Fruit fly (Drosophila melanogaster) whole organism, embryonic: ENCODE measurements around the gene pico.
A peak's percentile ranks its signal among the peaks of the same experiment; 100 is the strongest.

Experiments
- Abd-B ChIP-seq: fragments of 200-800 bp; sonication (Bioruptor generic); optimal IDR thresholded peaks from 2 replicates; lab custom pipeline; 2018; ENCODE audit warnings: missing biosample characterization, mild to moderate bottlenecking, missing genetic modification characterization, moderate library complexity
- C15 ChIP-seq: fragments of 200-800 bp; sonication (Bioruptor generic); IDR thresholded peaks from 3 replicates; pipeline ENCODE4 v1.3.6; 2022; ENCODE audit warnings: missing biosample characterization, missing genetic modification characterization
- CG10209 ChIP-seq: fragments of 200-800 bp; sonication (Bioruptor generic); optimal IDR thresholded peaks from 3 replicates; lab custom pipeline; 2017; ENCODE audit warnings: missing biosample characterization, mild to moderate bottlenecking, missing genetic modification characterization, missing genetic modification reagents
- CG10366 ChIP-seq: fragments of 200-800 bp; sonication (Bioruptor generic); IDR thresholded peaks from 2 replicates; pipeline ENCODE4 v1.3.6; 2022; ENCODE audit warnings: missing biosample characterization, missing genetic modification characterization
- CG11695 ChIP-seq: fragments of 200-800 bp; sonication (Bioruptor generic); IDR thresholded peaks from 3 replicates; pipeline ENCODE4 v1.3.6; 2022; ENCODE audit warnings: missing biosample characterization, missing genetic modification characterization
- CG12236 ChIP-seq: fragments of 200-800 bp; sonication (Bioruptor generic); optimal IDR thresholded peaks from 2 replicates; lab custom pipeline; 2016; ENCODE audit warnings: missing biosample characterization, missing genetic modification characterization
- CG15073 ChIP-seq: fragments of 200-800 bp; sonication (Bioruptor generic); optimal IDR thresholded peaks from 2 replicates; lab custom pipeline; 2016; ENCODE audit warnings: missing biosample characterization, missing genetic modification characterization
- CG2199 ChIP-seq: fragments of 200-800 bp; sonication (Bioruptor generic); IDR thresholded peaks from 3 replicates; pipeline ENCODE4 v1.3.6; 2022; ENCODE audit warnings: missing biosample characterization, missing genetic modification characterization
- CG2875 ChIP-seq: fragments of 200-800 bp; sonication (Bioruptor generic); optimal IDR thresholded peaks from 2 replicates; lab custom pipeline; 2017; ENCODE audit warnings: missing biosample characterization, mild to moderate bottlenecking, missing genetic modification characterization, missing genetic modification reagents
- CG3163 ChIP-seq: fragments of 200-800 bp; sonication (Bioruptor generic); optimal IDR thresholded peaks from 3 replicates; lab custom pipeline; 2016; ENCODE audit warnings: missing biosample characterization, missing genetic modification characterization
- CG42726 ChIP-seq: fragments of 200-800 bp; sonication (Bioruptor generic); IDR thresholded peaks from 2 replicates; pipeline ENCODE4 v1.3.6; 2022; ENCODE audit warnings: missing biosample characterization, missing genetic modification characterization; ENCODE audit not compliant: partially characterized antibody
- CG4282 ChIP-seq: fragments of 200-800 bp; sonication (Bioruptor generic); optimal IDR thresholded peaks from 2 replicates; lab custom pipeline; 2016; ENCODE audit warnings: missing biosample characterization, missing genetic modification characterization
- CG8281 ChIP-seq: fragments of 200-800 bp; sonication (Bioruptor generic); optimal IDR thresholded peaks from 2 replicates; lab custom pipeline; 2018; ENCODE audit warnings: missing biosample characterization, mild to moderate bottlenecking, missing genetic modification characterization, moderate library complexity
- CG8359 ChIP-seq: fragments of 200-800 bp; sonication (Bioruptor generic); optimal IDR thresholded peaks from 2 replicates; lab custom pipeline; 2017; ENCODE audit warnings: missing biosample characterization, mild to moderate bottlenecking, missing genetic modification characterization, borderline replicate concordance
- CG8944 ChIP-seq: fragments of 200-800 bp; sonication (Bioruptor generic); optimal IDR thresholded peaks from 3 replicates; lab custom pipeline; 2016; ENCODE audit warnings: missing biosample characterization, missing genetic modification characterization
- Dad ChIP-seq: fragments of 200-800 bp; sonication (Bioruptor generic); optimal IDR thresholded peaks from 3 replicates; lab custom pipeline; 2016; ENCODE audit warnings: missing biosample characterization, missing genetic modification characterization
- Dip3 ChIP-seq: fragments of 200-800 bp; sonication (Bioruptor generic); optimal IDR thresholded peaks from 3 replicates; lab custom pipeline; 2016; ENCODE audit warnings: missing biosample characterization, missing genetic modification characterization
- Eip74EF ChIP-seq, 2 experiments: fragments of 200-800 bp in 1 of 2; fragments of >200 bp in 1 of 2; sonication (Bioruptor generic) in 1 of 2; optimal IDR thresholded peaks; 2 replicates each; lab custom pipeline; 2017 to 2019; ENCODE audit warnings: missing biosample characterization in 2 of 2, missing genetic modification characterization in 2 of 2, mild to moderate bottlenecking in 1 of 2, moderate library complexity in 1 of 2
- Gsc ChIP-seq: fragments of 200-800 bp; sonication (Bioruptor generic); IDR thresholded peaks from 2 replicates; pipeline ENCODE4 v1.3.6; 2022; ENCODE audit warnings: missing biosample characterization, missing genetic modification characterization
- Hr78 ChIP-seq, 2 experiments: fragments of 200-800 bp in 1 of 2; fragments of >200 bp in 1 of 2; sonication (Bioruptor generic) in 1 of 2; optimal IDR thresholded peaks; 2 replicates each; lab custom pipeline; 2017 to 2019; ENCODE audit warnings: missing biosample characterization in 2 of 2, missing genetic modification characterization in 2 of 2, mild to moderate bottlenecking in 1 of 2, moderate library complexity in 1 of 2
- Mad ChIP-seq: fragments of 200-800 bp; sonication (Bioruptor generic); optimal IDR thresholded peaks from 2 replicates; lab custom pipeline; 2016; ENCODE audit warnings: missing biosample characterization, missing genetic modification characterization
- Mes4 ChIP-seq: fragments of 200-800 bp; sonication (Bioruptor generic); optimal IDR thresholded peaks from 2 replicates; lab custom pipeline; 2016; ENCODE audit warnings: missing biosample characterization, missing genetic modification characterization
- Pdp1 ChIP-seq, 2 experiments: fragments of 200-800 bp; sonication (Bioruptor generic); optimal IDR thresholded peaks; 3 replicates each; lab custom pipeline; 2016; ENCODE audit warnings: missing biosample characterization in 2 of 2, missing genetic modification characterization in 2 of 2, mild to moderate bottlenecking in 1 of 2, moderate library complexity in 1 of 2
- Ravus ChIP-seq: fragments of 200-800 bp; sonication (Bioruptor generic); IDR thresholded peaks from 2 replicates; pipeline ENCODE4 v1.3.6; 2022; ENCODE audit warnings: missing biosample characterization, missing genetic modification characterization
- Side ChIP-seq: fragments of 200-800 bp; sonication (Bioruptor generic); optimal IDR thresholded peaks from 2 replicates; lab custom pipeline; 2016; ENCODE audit warnings: missing biosample characterization, missing genetic modification characterization
- Sry-β ChIP-seq: fragments of 200-800 bp; sonication (Bioruptor generic); optimal IDR thresholded peaks from 2 replicates; lab custom pipeline; 2018; ENCODE audit warnings: missing biosample characterization, mild to moderate bottlenecking, missing genetic modification characterization, moderate library complexity
- Xrp1 ChIP-seq: fragments of 200-800 bp; sonication (Bioruptor generic); IDR thresholded peaks from 2 replicates; pipeline ENCODE4 v1.3.6; 2022; ENCODE audit warnings: missing biosample characterization, missing genetic modification characterization
- abd-A ChIP-seq: fragments of 200-800 bp; sonication (Bioruptor generic); optimal IDR thresholded peaks from 3 replicates; lab custom pipeline; 2019; ENCODE audit warnings: missing biosample characterization, mild to moderate bottlenecking, missing genetic modification characterization, moderate library complexity
- ash1 ChIP-seq: fragments of 200-800 bp; sonication (Bioruptor generic); optimal IDR thresholded peaks from 2 replicates; lab custom pipeline; 2018; ENCODE audit warnings: missing biosample characterization, mild to moderate bottlenecking, missing genetic modification characterization
- cwo ChIP-seq: fragments of 200-800 bp; sonication (Bioruptor generic); optimal IDR thresholded peaks from 3 replicates; lab custom pipeline; 2017; ENCODE audit warnings: missing biosample characterization, missing genetic modification characterization, mild to moderate bottlenecking, moderate library complexity, missing genetic modification reagents
- dysf ChIP-seq: fragments of 200-800 bp; sonication (Bioruptor generic); IDR thresholded peaks from 3 replicates; pipeline ENCODE4 v1.3.6; 2022; ENCODE audit warnings: missing biosample characterization, missing genetic modification characterization
- en ChIP-seq: fragments of 200-800 bp; sonication (Bioruptor generic); optimal IDR thresholded peaks from 2 replicates; lab custom pipeline; 2016; ENCODE audit warnings: missing biosample characterization, missing genetic modification characterization
- fu2 ChIP-seq: fragments of 200-800 bp; sonication (Bioruptor generic); optimal IDR thresholded peaks from 2 replicates; lab custom pipeline; 2016; ENCODE audit warnings: missing biosample characterization, missing genetic modification characterization
- hbn ChIP-seq: fragments of 200-800 bp; sonication (Bioruptor generic); IDR thresholded peaks from 2 replicates; pipeline ENCODE4 v1.3.6; 2022; ENCODE audit warnings: missing biosample characterization, missing genetic modification characterization; ENCODE audit not compliant: partially characterized antibody
- hth ChIP-seq: fragments of >200 bp; optimal IDR thresholded peaks from 2 replicates; lab custom pipeline; 2017; ENCODE audit warnings: inconsistent platforms
- ind ChIP-seq: fragments of 200-800 bp; sonication (Bioruptor generic); optimal IDR thresholded peaks from 3 replicates; lab custom pipeline; 2016; ENCODE audit warnings: missing biosample characterization, missing genetic modification characterization
- jing ChIP-seq: fragments of 200-800 bp; sonication (Bioruptor generic); optimal IDR thresholded peaks from 2 replicates; lab custom pipeline; 2018; ENCODE audit warnings: missing biosample characterization, mild to moderate bottlenecking, missing genetic modification characterization
- lilli ChIP-seq: fragments of 200-800 bp; sonication (Bioruptor generic); optimal IDR thresholded peaks from 3 replicates; lab custom pipeline; 2016; ENCODE audit warnings: missing biosample characterization, missing genetic modification characterization
- lmd ChIP-seq: fragments of 200-800 bp; sonication (Bioruptor generic); IDR thresholded peaks from 2 replicates; pipeline ENCODE4 v1.3.6; 2022; ENCODE audit warnings: missing biosample characterization, missing genetic modification characterization
- otp ChIP-seq: fragments of 200-800 bp; sonication (Bioruptor generic); IDR thresholded peaks from 3 replicates; pipeline ENCODE4, ENCODE4 v1.3.6; 2022; ENCODE audit warnings: missing biosample characterization, missing genetic modification characterization
- pita ChIP-seq: fragments of 200-800 bp; sonication (Bioruptor generic); optimal IDR thresholded peaks from 2 replicates; lab custom pipeline; 2017; ENCODE audit warnings: missing biosample characterization, mild to moderate bottlenecking, missing genetic modification characterization
- psq ChIP-seq: fragments of 200-800 bp; sonication (Bioruptor generic); optimal IDR thresholded peaks from 2 replicates; lab custom pipeline; 2017; ENCODE audit warnings: missing biosample characterization, missing genetic modification characterization
- pum ChIP-seq: fragments of 200-800 bp; sonication (Bioruptor generic); optimal IDR thresholded peaks from 2 replicates; lab custom pipeline; 2016; ENCODE audit warnings: missing biosample characterization, missing genetic modification characterization
- pzg ChIP-seq: fragments of 200-800 bp; sonication (Bioruptor generic); optimal IDR thresholded peaks from 3 replicates; lab custom pipeline; 2018; ENCODE audit warnings: missing biosample characterization, mild to moderate bottlenecking, missing genetic modification characterization, moderate library complexity
- ranshi ChIP-seq: fragments of 200-800 bp; sonication (Bioruptor generic); IDR thresholded peaks from 2 replicates; pipeline ENCODE4 v1.3.6; 2022; ENCODE audit warnings: missing biosample characterization, missing genetic modification characterization
- sens-2 ChIP-seq: fragments of 200-800 bp; sonication (Bioruptor generic); IDR thresholded peaks from 2 replicates; pipeline ENCODE4 v1.3.6; 2022; ENCODE audit warnings: missing biosample characterization, missing genetic modification characterization
- sna ChIP-seq: fragments of 200-800 bp; sonication (Bioruptor generic); IDR thresholded peaks from 2 replicates; pipeline ENCODE4 v1.3.6; 2022; ENCODE audit warnings: missing biosample characterization, missing genetic modification characterization; ENCODE audit not compliant: partially characterized antibody
- sr ChIP-seq: fragments of 200-800 bp; sonication (Bioruptor generic); IDR thresholded peaks from 3 replicates; pipeline ENCODE4 v1.3.6; 2022; ENCODE audit warnings: missing biosample characterization, missing genetic modification characterization
- wek ChIP-seq: fragments of 200-800 bp; sonication (Bioruptor generic); optimal IDR thresholded peaks from 3 replicates; lab custom pipeline; 2018; ENCODE audit warnings: missing biosample characterization, mild to moderate bottlenecking, missing genetic modification characterization, moderate library complexity
- zfh2 ChIP-seq: fragments of 200-800 bp; sonication (Bioruptor generic); optimal IDR thresholded peaks from 2 replicates; lab custom pipeline; 2016; ENCODE audit warnings: missing biosample characterization, missing genetic modification characterization

Gene pico

DNA sequence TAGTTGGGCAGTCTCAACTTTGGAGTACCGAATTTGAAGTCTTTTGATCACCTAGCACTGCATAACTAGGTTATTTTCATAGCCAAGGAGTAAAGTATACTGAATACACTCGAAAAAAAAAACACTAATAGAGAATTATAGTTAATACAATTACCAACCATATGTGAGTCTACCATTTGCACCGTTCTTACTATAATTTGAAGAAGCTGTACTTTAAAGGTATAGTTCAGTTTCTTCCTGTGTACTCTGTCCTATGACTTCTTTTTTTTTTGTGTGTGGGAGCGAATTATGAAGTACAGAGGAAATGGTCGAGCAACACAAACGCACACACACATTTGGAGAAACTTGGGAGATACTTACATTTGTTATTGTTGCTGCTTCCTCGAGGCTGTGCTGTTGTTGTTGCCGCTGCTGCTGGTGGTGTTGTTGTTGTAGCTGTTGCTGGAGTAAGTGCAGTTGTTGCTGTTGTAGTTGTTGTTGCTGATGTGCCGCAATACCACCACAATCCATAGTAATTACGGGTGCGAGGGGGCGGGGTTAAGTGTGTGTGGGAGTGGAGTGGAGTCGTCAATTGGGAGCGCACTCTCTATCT lies 1.3 kb downstream of the pico start (continued):
- TF ChIP-seq dysf (peak; percentile 85), ash1 (no peak), lilli (peak; percentile 88), Side (GFP tag; lab: Kevin White, UChicago) (peak; percentile 87), CG12236 (peak; percentile 91), fu2 (GFP tag; lab: Kevin White, UChicago) (peak; percentile 57), ranshi (peak; percentile 87), Eip74EF (GFP tag; optimal IDR thresholded peaks at IDR 0.05; lab: Kevin White, UChicago) (peak in 1 of 2 experiments; percentile 85), ind (GFP tag; lab: Kevin White, UChicago) (peak; percentile 89), pzg (no peak), CG8359 (GFP tag; lab: Kevin White, UChicago) (peak; percentile 81), CG8281 (tag; lab: Kevin White, UChicago) (peak; percentile 70), Mes4 (GFP tag; lab: Kevin White, UChicago) (peak; percentile 91), zfh2 (peak; percentile 26), CG15073 (no peak), Xrp1 (GFP tag; lab: Robert Waterston, UW) (peak; percentile 95), Gsc (GFP tag; lab: Robert Waterston, UW) (peak; percentile 81), Dip3 (peak; percentile 68), sr (GFP tag; lab: Robert Waterston, UW) (peak; percentile 44; the same call in 1 of the 3 replicates), sens-2 (GFP tag; lab: Robert Waterston, UW) (peak; percentile 83), CG42726 (no peak), jing (GFP tag; lab: Kevin White, UChicago) (no peak), abd-A (tag; lab: Kevin White, UChicago) (no peak), cwo (GFP tag; lab: Kevin White, UChicago) (peak; percentile 65), Hr78 (GFP tag; optimal IDR thresholded peaks at IDR 0.05; lab: Kevin White, UChicago) (peak in 1 of 2 experiments; percentile 74), CG2875 (GFP tag; lab: Kevin White, UChicago) (peak; percentile 94), Dad (GFP tag; lab: Kevin White, UChicago) (peak; percentile 80), Mad (peak; percentile 91), en (peak; percentile 92), Ravus (GFP tag; lab: Robert Waterston, UW) (peak; percentile 57), Sry-β (GFP tag; lab: Kevin White, UChicago) (peak; percentile 60), otp (GFP tag; lab: Robert Waterston, UW) (peak; percentile 93), C15 (no peak; the same call in 2 of the 3 replicates), CG11695 (GFP tag; lab: Robert Waterston, UW) (peak; percentile 78), wek (peak; percentile 60), CG4282 (peak; percentile 42), hth (lab: Kevin White, UChicago) (no peak), sna (GFP tag; lab: Robert Waterston, UW) (no peak), lmd (peak; percentile 83), pum (peak; percentile 93), hbn (GFP tag; lab: Robert Waterston, UW) (no peak), Abd-B (peak; percentile 88), CG3163 (GFP tag; lab: Kevin White, UChicago) (peak; percentile 74), CG8944 (GFP tag; lab: Kevin White, UChicago) (peak; percentile 93), psq (GFP tag; lab: Kevin White, UChicago) (peak; percentile 62), CG10209 (GFP tag; lab: Kevin White, UChicago) (peak; percentile 92), Pdp1 (GFP tag; optimal IDR thresholded peaks at IDR 0.05; lab: Kevin White, UChicago) (peak; percentile 91 to 92), pita (GFP tag; lab: Kevin White, UChicago) (no peak), CG10366 (peak; percentile 84), CG2199 (GFP tag; lab: Robert Waterston, UW) (peak; percentile 91)
